Worm (Caenorhabditis elegans) whole organism, L4 larva: ENCODE measurements around the gene ZK637.4.

Source experiments
- F10B5.3 ChIP-seq: sonication (generic microtip); optimal IDR thresholded peaks from 2 replicates; lab custom pipeline; 2016; ENCODE audit warnings: mild to moderate bottlenecking, missing genetic modification characterization, missing compliant biosample characterization
- F37D6.2 ChIP-seq: sonication (generic microtip); optimal IDR thresholded peaks from 2 replicates; lab custom pipeline; 2016; ENCODE audit warnings: mild to moderate bottlenecking, missing genetic modification characterization, missing compliant biosample characterization
- F49E8.2 ChIP-seq: sonication (generic microtip); optimal IDR thresholded peaks from 2 replicates; lab custom pipeline; 2016; ENCODE audit warnings: missing compliant biosample characterization, mild to moderate bottlenecking, missing genetic modification characterization, borderline replicate concordance
- R02D3.7 ChIP-seq: fragments of 150-350 bp; sonication (generic microtip); optimal IDR thresholded peaks from 3 replicates; lab custom pipeline; 2014; ENCODE audit warnings: missing biosample characterization, missing genetic modification characterization
- ZK337.2 ChIP-seq: fragments of 200-800 bp; sonication (Bioruptor generic); IDR thresholded peaks from 2 replicates; pipeline ENCODE4 v1.3.6; 2022; ENCODE audit warnings: missing genetic modification reagents, missing genetic modification characterization, missing compliant biosample characterization
- aha-1 ChIP-seq: fragments of 150-350 bp; peaks from one replicate; lab custom pipeline; 2014; ENCODE audit warnings: missing biosample characterization, missing genetic modification characterization
- attf-4 ChIP-seq: sonication (generic microtip); optimal IDR thresholded peaks from 3 replicates; lab custom pipeline; 2017; ENCODE audit warnings: missing biosample characterization, missing genetic modification characterization
- ceh-20 ChIP-seq: fragments of 200-800 bp; sonication (Bioruptor generic); IDR thresholded peaks from 2 replicates; pipeline ENCODE4 v1.3.6; 2022; ENCODE audit warnings: missing genetic modification reagents, missing genetic modification characterization, missing compliant biosample characterization
- ceh-28 ChIP-seq: fragments of 150-350 bp; optimal IDR thresholded peaks from 2 replicates; lab custom pipeline; 2014; ENCODE audit warnings: missing biosample characterization, missing genetic modification reagents, missing genetic modification characterization
- ceh-32 ChIP-seq: sonication (generic microtip); optimal IDR thresholded peaks from 2 replicates; lab custom pipeline; 2016; ENCODE audit warnings: mild to moderate bottlenecking, missing genetic modification characterization, missing compliant biosample characterization; ENCODE audit not compliant: poor library complexity
- ceh-44 ChIP-seq: fragments of 200-800 bp; sonication (Bioruptor generic); IDR thresholded peaks from 2 replicates; pipeline ENCODE4 v1.3.6; 2022; ENCODE audit warnings: missing genetic modification reagents, missing genetic modification characterization, missing compliant biosample characterization
- ceh-82 ChIP-seq: sonication (generic microtip); optimal IDR thresholded peaks from 2 replicates; lab custom pipeline; 2017; ENCODE audit warnings: missing biosample characterization, missing genetic modification characterization
- ces-1 ChIP-seq: fragments of 150-350 bp; sonication (generic microtip); optimal IDR thresholded peaks from 4 replicates; lab custom pipeline; 2014; ENCODE audit warnings: missing biosample characterization, missing genetic modification reagents, missing genetic modification characterization
- ctbp-1 ChIP-seq: fragments of 200-800 bp; sonication (Bioruptor generic); IDR thresholded peaks from 2 replicates; pipeline ENCODE4 v1.3.6; 2022; ENCODE audit warnings: missing genetic modification reagents, missing genetic modification characterization, missing compliant biosample characterization
- daf-12 ChIP-seq: fragments of 150-350 bp; optimal IDR thresholded peaks from 2 replicates; lab custom pipeline; 2014; ENCODE audit warnings: missing biosample characterization, missing genetic modification reagents, missing genetic modification characterization
- daf-19 ChIP-seq: fragments of 200-800 bp; sonication (Bioruptor generic); conservative IDR thresholded peaks from 2 replicates; pipeline ENCODE4 v1.3.6; 2022; ENCODE audit warnings: missing genetic modification characterization, missing compliant biosample characterization
- daf-8 ChIP-seq: fragments of 200-800 bp; sonication (Bioruptor generic); IDR thresholded peaks from 2 replicates; pipeline ENCODE4 v1.3.6; 2022; ENCODE audit warnings: missing genetic modification characterization, missing compliant biosample characterization
- dpl-1 ChIP-seq: fragments of 150-350 bp; optimal IDR thresholded peaks from 2 replicates; lab custom pipeline; 2014; ENCODE audit warnings: missing biosample characterization, missing genetic modification reagents, missing genetic modification characterization
- duxl-1 ChIP-seq: sonication (generic microtip); optimal IDR thresholded peaks from 2 replicates; lab custom pipeline; 2016; ENCODE audit warnings: mild to moderate bottlenecking, missing genetic modification characterization, moderate library complexity, missing compliant biosample characterization; ENCODE audit not compliant: poor library complexity
- dve-1 ChIP-seq: sonication (generic microtip); optimal IDR thresholded peaks from 2 replicates; lab custom pipeline; 2017; ENCODE audit warnings: antibody characterized with exemption, mild to moderate bottlenecking, missing genetic modification characterization, missing compliant biosample characterization; ENCODE audit not compliant: insufficient read depth
- gei-8 ChIP-seq: fragments of 200-800 bp; sonication (Bioruptor generic); optimal IDR thresholded peaks from 2 replicates; lab custom pipeline; 2018; ENCODE audit warnings: mild to moderate bottlenecking, missing genetic modification characterization, missing compliant biosample characterization
- hlh-30 ChIP-seq: sonication (generic microtip); optimal IDR thresholded peaks from 2 replicates; lab custom pipeline; 2017; ENCODE audit warnings: antibody characterized with exemption, mild to moderate bottlenecking, missing genetic modification characterization, missing compliant biosample characterization; ENCODE audit not compliant: insufficient read depth
- jun-1 ChIP-seq: fragments of 150-350 bp; optimal IDR thresholded peaks from 2 replicates; lab custom pipeline; 2014; ENCODE audit warnings: missing biosample characterization, missing genetic modification reagents, missing genetic modification characterization
- lin-1 ChIP-seq: fragments of 200-800 bp; sonication (Bioruptor generic); IDR thresholded peaks from 2 replicates; pipeline ENCODE4 v1.3.6; 2022; ENCODE audit warnings: missing genetic modification reagents, missing genetic modification characterization, missing compliant biosample characterization
- lin-15B ChIP-seq: fragments of 150-350 bp; sonication (generic microtip); optimal IDR thresholded peaks from 3 replicates; lab custom pipeline; 2014; ENCODE audit warnings: missing biosample characterization, missing genetic modification characterization
- lir-3 ChIP-seq: sonication (generic microtip); optimal IDR thresholded peaks from 2 replicates; lab custom pipeline; 2016; ENCODE audit warnings: mild to moderate bottlenecking, missing genetic modification characterization, missing compliant biosample characterization
- lsy-2 ChIP-seq, 2 experiments: fragments of 150-350 bp in 1 of 2; sonication (generic microtip) in 1 of 2; optimal IDR thresholded peaks; 2 replicates each; lab custom pipeline; 2014 to 2017; ENCODE audit warnings: missing biosample characterization in 2 of 2, missing genetic modification characterization in 2 of 2
- madf-5 ChIP-seq, 2 experiments: fragments of 200-800 bp; sonication (Bioruptor generic); IDR thresholded peaks; 2 replicates each; pipeline ENCODE4 v1.3.6; 2022; ENCODE audit warnings: missing compliant biosample characterization in 2 of 2, missing genetic modification characterization in 2 of 2
- madf-9 ChIP-seq: fragments of 200-800 bp; sonication (Bioruptor generic); conservative IDR thresholded peaks from 2 replicates; pipeline ENCODE4 v1.3.6; 2022; ENCODE audit warnings: missing genetic modification reagents, missing genetic modification characterization, missing compliant biosample characterization
- mdl-1 ChIP-seq, 2 experiments: fragments of 150-350 bp in 1 of 2; sonication (generic microtip) in 1 of 2; optimal IDR thresholded peaks; 2 replicates each; lab custom pipeline; 2014 to 2017; ENCODE audit warnings: missing biosample characterization in 2 of 2, missing genetic modification characterization in 2 of 2
- mes-2 ChIP-seq: sonication (generic microtip); optimal IDR thresholded peaks from 2 replicates; lab custom pipeline; 2016; ENCODE audit warnings: missing genotype, mild to moderate bottlenecking, missing genetic modification characterization, missing compliant biosample characterization; ENCODE audit not compliant: poor library complexity, severe bottlenecking
- nhr-111 ChIP-seq: fragments of 200-800 bp; sonication (Bioruptor generic); optimal IDR thresholded peaks from 2 replicates; lab custom pipeline; 2018; ENCODE audit warnings: mild to moderate bottlenecking, missing genetic modification characterization, missing compliant biosample characterization
- nhr-237 ChIP-seq: sonication (generic microtip); optimal IDR thresholded peaks from 2 replicates; lab custom pipeline; 2017; ENCODE audit warnings: missing biosample characterization, missing genetic modification characterization
- nhr-48 ChIP-seq: sonication (generic microtip); optimal IDR thresholded peaks from 2 replicates; lab custom pipeline; 2016; ENCODE audit warnings: mild to moderate bottlenecking, missing genetic modification characterization, missing compliant biosample characterization
- nhr-6 ChIP-seq: fragments of 150-350 bp; optimal IDR thresholded peaks from 2 replicates; lab custom pipeline; 2014; ENCODE audit warnings: missing biosample characterization, missing genetic modification characterization
- pha-4 ChIP-seq, 2 experiments: fragments of 150-350 bp in 1 of 2; fragments of 200-800 bp in 1 of 2; sonication (Bioruptor generic) in 1 of 2; IDR thresholded peaks in 1 of 2; optimal IDR thresholded peaks in 1 of 2; 2 replicates each; pipeline versions ENCODE4 v1.3.6 to Lab custom; 2014 to 2022; ENCODE audit warnings: missing genetic modification characterization in 2 of 2, missing genetic modification reagents in 2 of 2, missing biosample characterization in 1 of 2, missing compliant biosample characterization in 1 of 2
- php-3 ChIP-seq: fragments of 200-800 bp; sonication (Bioruptor generic); IDR thresholded peaks from 2 replicates; pipeline ENCODE4 v1.3.6; 2022; ENCODE audit warnings: missing genetic modification reagents, missing genetic modification characterization, missing compliant biosample characterization
- rbr-2 ChIP-seq: sonication (generic microtip); optimal IDR thresholded peaks from 2 replicates; lab custom pipeline; 2016; ENCODE audit warnings: missing genotype, missing genetic modification characterization, missing compliant biosample characterization
- saeg-2 ChIP-seq: fragments of 200-800 bp; sonication (Bioruptor generic); IDR thresholded peaks from 2 replicates; pipeline ENCODE4 v1.3.6; 2022; ENCODE audit warnings: missing genetic modification reagents, missing genetic modification characterization, missing compliant biosample characterization
- sdz-12 ChIP-seq: fragments of 200-800 bp; sonication (Bioruptor generic); optimal IDR thresholded peaks from 2 replicates; lab custom pipeline; 2018; ENCODE audit warnings: mild to moderate bottlenecking, missing genetic modification characterization, missing compliant biosample characterization
- set-16 ChIP-seq: fragments of 200-800 bp; sonication (Bioruptor generic); IDR thresholded peaks from 2 replicates; pipeline ENCODE4 v1.3.6; 2022; ENCODE audit warnings: missing genetic modification reagents, missing genetic modification characterization, missing compliant biosample characterization
- skn-1 ChIP-seq: fragments of 150-350 bp; optimal IDR thresholded peaks from 2 replicates; lab custom pipeline; 2014; ENCODE audit warnings: missing biosample characterization, missing genetic modification characterization
- spr-1 ChIP-seq: sonication (generic microtip); optimal IDR thresholded peaks from 2 replicates; lab custom pipeline; 2016; ENCODE audit warnings: mild to moderate bottlenecking, missing genetic modification characterization, missing compliant biosample characterization
- unc-130 ChIP-seq: sonication (generic microtip); optimal IDR thresholded peaks from 2 replicates; lab custom pipeline; 2016; ENCODE audit warnings: missing genetic modification reagents, missing genetic modification characterization, missing compliant biosample characterization
- unc-62 ChIP-seq, 3 experiments: fragments of 150-350 bp in 1 of 3; sonication (generic microtip); optimal IDR thresholded peaks in 2 of 3; peaks in 1 of 3; 1 replicate in 1 of 3; 2 replicates in 2 of 3; lab custom pipeline; 2014 to 2017; ENCODE audit warnings: missing biosample characterization in 3 of 3, missing genetic modification characterization in 3 of 3, missing genetic modification reagents in 3 of 3, missing genotype in 1 of 3
- zfp-2 ChIP-seq: sonication (generic microtip); optimal IDR thresholded peaks from 2 replicates; lab custom pipeline; 2016; ENCODE audit warnings: mild to moderate bottlenecking, missing genetic modification characterization, missing compliant biosample characterization
- zip-2 ChIP-seq: fragments of 150-350 bp; optimal IDR thresholded peaks from 2 replicates; lab custom pipeline; 2014; ENCODE audit warnings: missing biosample characterization, missing genetic modification characterization

ZK637.4 gene

DNA sequence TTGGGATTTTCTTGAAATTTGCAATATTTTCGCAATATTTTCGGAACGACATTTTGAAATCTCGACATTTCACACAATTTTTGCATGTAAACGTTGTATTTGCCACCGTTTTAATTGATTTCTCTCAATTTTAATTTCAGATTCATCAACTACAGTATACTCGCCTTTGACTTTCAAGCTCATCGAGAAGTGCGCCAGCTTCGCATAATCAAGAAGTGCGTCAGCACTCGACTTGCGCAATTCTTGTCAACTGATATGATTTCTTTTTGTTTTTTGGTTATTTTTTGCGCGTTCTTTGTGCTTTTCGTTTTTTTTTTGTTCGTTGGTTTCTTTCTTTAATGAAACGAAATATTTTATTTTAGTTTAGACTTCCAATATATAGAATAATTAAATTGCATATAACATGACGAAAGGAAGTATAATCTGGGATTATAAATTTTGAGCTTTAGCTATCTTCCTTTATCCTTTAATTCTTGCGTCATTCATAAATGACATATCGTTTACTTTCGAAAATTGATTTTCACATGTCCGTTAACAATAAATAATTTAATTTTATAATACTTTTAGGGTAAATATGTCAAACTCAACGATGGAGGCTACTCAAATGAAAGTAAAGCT lies 6.3 kb upstream of the ZK637.4 start, which contains the start of gene famh-136 (continued):
- 0 out of 2 replicates have a peak, but pooled peaks have one; percentile 52 for TF ChIP-seq ceh-20 (GFP tag; lab: Robert Waterston, UW)
- no peak for TF ChIP-seq jun-1 (tag; lab: Kevin White, UChicago)
- no peak for TF ChIP-seq aha-1 (tag; lab: Kevin White, UChicago)
- TF ChIP-seq ceh-32 (tag; lab: Kevin White, UChicago): no peak
- no peak for TF ChIP-seq madf-5 (GFP tag; IDR thresholded peaks at IDR 0.05; lab: Robert Waterston, UW)

DNA sequence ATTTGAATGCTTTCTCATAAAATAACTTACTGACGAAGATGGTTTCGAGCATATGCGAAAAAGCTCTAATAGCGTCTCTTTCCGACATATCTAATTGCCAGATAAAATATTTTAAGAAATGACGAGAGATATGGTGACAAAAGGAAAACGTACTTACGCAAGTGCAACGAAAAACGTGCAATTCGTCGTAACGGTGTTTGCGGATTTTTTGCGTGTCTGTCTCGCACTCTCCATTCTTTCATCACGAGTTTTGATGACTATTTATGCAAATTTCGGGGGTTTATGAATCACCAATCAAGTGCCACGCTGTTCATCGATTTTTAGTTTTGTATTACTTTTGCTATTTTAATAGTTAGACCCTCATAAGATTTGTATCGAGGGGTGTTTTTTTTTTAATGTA lies 4.6 kb upstream of the ZK637.4 start, which contains the start of gene ZK637.14:
Gene ZK637.14 (minus strand): TSS at position 201 of the 400 bp plus-strand sequence.
- TF ChIP-seq gei-8 (GFP tag; lab: Kevin White, UChicago) (no peak), F10B5.3 (no peak), F49E8.2 (tag; lab: Kevin White, UChicago) (no peak), rbr-2 (tag; lab: Kevin White, UChicago) (peak; percentile 31), mdl-1 (tag; optimal IDR thresholded peaks at IDR 0.05; lab: Kevin White, UChicago) (peak in 1 of 2 experiments; percentile 3), lir-3 (tag; lab: Kevin White, UChicago) (no peak), aha-1 (tag; lab: Kevin White, UChicago) (peak; percentile 89), lin-1 (GFP tag; lab: Robert Waterston, UW) (no peak), daf-12 (tag; lab: Kevin White, UChicago) (no peak), saeg-2 (GFP tag; lab: Robert Waterston, UW) (no peak), madf-9 (GFP tag; lab: Robert Waterston, UW) (no peak), nhr-48 (no peak), php-3 (GFP tag; lab: Robert Waterston, UW) (no peak), lsy-2 (tag; optimal IDR thresholded peaks at IDR 0.05; lab: Kevin White, UChicago) (peak; percentile 16 to 81), ceh-28 (tag; lab: Kevin White, UChicago) (no peak), ZK337.2 (GFP tag; lab: Robert Waterston, UW) (no peak), nhr-111 (GFP tag; lab: Kevin White, UChicago) (no peak), zip-2 (tag; lab: Kevin White, UChicago) (no peak), spr-1 (tag; lab: Kevin White, UChicago) (no peak), sdz-12 (GFP tag; lab: Kevin White, UChicago) (no peak), ces-1 (GFP tag; lab: Kevin White, UChicago) (no peak), dpl-1 (GFP tag; lab: Kevin White, UChicago) (peak; percentile 55), set-16 (GFP tag; lab: Robert Waterston, UW) (no peak), attf-4 (tag; lab: Kevin White, UChicago) (no peak), ceh-44 (GFP tag; lab: Robert Waterston, UW) (no peak), R02D3.7 (tag; lab: Kevin White, UChicago) (no peak), ceh-32 (tag; lab: Kevin White, UChicago) (no peak), daf-19 (GFP tag; lab: Robert Waterston, UW) (no peak), dve-1 (peak; percentile 69), hlh-30 (peak; percentile 92), pha-4 (GFP tag; IDR thresholded peaks at IDR 0.05; lab: Robert Waterston, UW) (no peak), pha-4 (tag; optimal IDR thresholded peaks at IDR 0.05; lab: Kevin White, UChicago) (peak; percentile 69), ctbp-1 (GFP tag; lab: Robert Waterston, UW) (no peak), nhr-237 (tag; lab: Kevin White, UChicago) (no peak), unc-130 (no peak), daf-8 (GFP tag; lab: Robert Waterston, UW) (no peak), mes-2 (peak; percentile 59), duxl-1 (tag; lab: Kevin White, UChicago) (no peak), zfp-2 (tag; lab: Kevin White, UChicago) (no peak), nhr-6 (tag; lab: Kevin White, UChicago) (no peak), ceh-82 (tag; lab: Kevin White, UChicago) (no peak), skn-1 (tag; lab: Kevin White, UChicago) (no peak), unc-62 (GFP tag; optimal IDR thresholded peaks at IDR 0.05 in 1 of 2; lab: Kevin White, UChicago) (no peak), unc-62 (tag; optimal IDR thresholded peaks at IDR 0.05; lab: Kevin White, UChicago) (no peak), lin-15B (tag; lab: Kevin White, UChicago) (no peak), F37D6.2 (tag; lab: Kevin White, UChicago) (no peak)
